Worm (Caenorhabditis elegans) whole organism, L3 larva: Measurements from ENCODE around the gene pges-2.

Source experiments
- ceh-28 ChIP-seq: fragments of 150-350 bp; optimal IDR thresholded peaks from 2 replicates; lab custom pipeline; 2014; ENCODE audit warnings: missing biosample characterization, missing genetic modification reagents, missing genetic modification characterization
- egl-5 ChIP-seq: fragments of 150-350 bp; optimal IDR thresholded peaks from 2 replicates; lab custom pipeline; 2017; ENCODE audit warnings: missing biosample characterization, missing genetic modification reagents, missing genetic modification characterization, inconsistent platforms
- elt-2 ChIP-seq: sonication (generic microtip); optimal IDR thresholded peaks from 2 replicates; lab custom pipeline; 2016; ENCODE audit warnings: missing genetic modification reagents, mild to moderate bottlenecking, missing genetic modification characterization, missing compliant biosample characterization
- fos-1 ChIP-seq: fragments of 150-350 bp; optimal IDR thresholded peaks from 2 replicates; lab custom pipeline; 2014; ENCODE audit warnings: missing biosample characterization, missing genetic modification characterization
- nhr-11 ChIP-seq: fragments of 150-350 bp; optimal IDR thresholded peaks from 2 replicates; lab custom pipeline; 2014; ENCODE audit warnings: missing biosample characterization, missing genetic modification characterization
- nhr-237 ChIP-seq: fragments of 150-350 bp; optimal IDR thresholded peaks from 2 replicates; lab custom pipeline; 2014; ENCODE audit warnings: missing biosample characterization, missing genetic modification characterization
- nhr-76 ChIP-seq: fragments of 150-350 bp; sonication (generic microtip); optimal IDR thresholded peaks from 5 replicates; lab custom pipeline; 2014; ENCODE audit warnings: missing biosample characterization, missing genetic modification characterization
- pqm-1 ChIP-seq: fragments of 150-350 bp; optimal IDR thresholded peaks from 2 replicates; lab custom pipeline; 2017; ENCODE audit warnings: missing biosample characterization, missing genetic modification characterization, inconsistent platforms
- snpc-4 ChIP-seq: fragments of 150-350 bp; optimal IDR thresholded peaks from 2 replicates; lab custom pipeline; 2014; ENCODE audit warnings: missing biosample characterization, missing genetic modification characterization
- tbx-2 ChIP-seq: sonication (generic microtip); optimal IDR thresholded peaks from 2 replicates; lab custom pipeline; 2016; ENCODE audit warnings: mild to moderate bottlenecking, missing genetic modification characterization, missing compliant biosample characterization
- unc-62 ChIP-seq: fragments of 150-350 bp; sonication (generic microtip); optimal IDR thresholded peaks from 4 replicates; lab custom pipeline; 2014; ENCODE audit warnings: missing biosample characterization, missing genetic modification reagents, missing genetic modification characterization
- ztf-11 ChIP-seq: fragments of 150-350 bp; optimal IDR thresholded peaks from 2 replicates; lab custom pipeline; 2014; ENCODE audit warnings: missing biosample characterization, missing genetic modification characterization

- TF ChIP-seq elt-2 (tag; lab: Kevin White, UChicago) = no peak
- no peak for TF ChIP-seq nhr-11 (tag; lab: Kevin White, UChicago)
- no peak for TF ChIP-seq ztf-11
- TF ChIP-seq unc-62 (GFP tag; lab: Kevin White, UChicago) = no peak
- no peak for TF ChIP-seq nhr-237
- TF ChIP-seq fos-1 (tag; lab: Kevin White, UChicago) = no peak
- TF ChIP-seq ceh-28 = no peak
- TF ChIP-seq snpc-4 = no peak
- no peak for TF ChIP-seq nhr-76
- no peak for TF ChIP-seq egl-5 (tag; lab: Kevin White, UChicago)
- no peak for TF ChIP-seq tbx-2 (tag; lab: Kevin White, UChicago)
- TF ChIP-seq pqm-1 = no peak
Measured at ce11 chrIV:10318199-10318598, 49.4 kb downstream of the pges-2 start, which contains the start of gene R09E10.2.
